Worm (Caenorhabditis elegans) whole organism, early embryonic: ENCODE measurements around the gene elmd-1.

ENCODE experiments used
- B0310.2 ChIP-seq: sonication (generic microtip); optimal IDR thresholded peaks from 2 replicates; lab custom pipeline; 2016; ENCODE audit warnings: mild to moderate bottlenecking, missing genetic modification characterization, missing compliant biosample characterization
- F13C5.2 ChIP-seq: sonication (generic microtip); optimal IDR thresholded peaks from 2 replicates; lab custom pipeline; 2017; ENCODE audit warnings: mild to moderate bottlenecking, missing genetic modification characterization, inconsistent platforms, missing compliant biosample characterization
- aly-1 ChIP-seq: sonication (generic microtip); optimal IDR thresholded peaks from 2 replicates; lab custom pipeline; 2016; ENCODE audit warnings: missing genetic modification characterization, missing compliant biosample characterization
- ama-1 ChIP-seq: fragments of 150-350 bp; optimal IDR thresholded peaks from 2 replicates; lab custom pipeline; 2014
- ceh-13 ChIP-seq: fragments of 200-800 bp; sonication (Bioruptor generic); optimal IDR thresholded peaks from 2 replicates; lab custom pipeline; 2018; ENCODE audit warnings: mild to moderate bottlenecking, missing genetic modification characterization, missing compliant biosample characterization
- ceh-36 ChIP-seq: sonication (generic microtip); optimal IDR thresholded peaks from 2 replicates; lab custom pipeline; 2016; ENCODE audit warnings: missing genetic modification characterization, inconsistent platforms, missing compliant biosample characterization
- ets-7 ChIP-seq: sonication (generic microtip); optimal IDR thresholded peaks from 2 replicates; lab custom pipeline; 2016; ENCODE audit warnings: missing genotype, missing genetic modification characterization, missing compliant biosample characterization
- flt-1 ChIP-seq: fragments of 200-800 bp; sonication (Bioruptor generic); IDR thresholded peaks from 2 replicates; pipeline ENCODE4 v1.3.6; 2022; ENCODE audit warnings: missing genetic modification characterization, missing compliant biosample characterization
- hmbx-1 ChIP-seq: sonication (generic microtip); optimal IDR thresholded peaks from 2 replicates; lab custom pipeline; 2016; ENCODE audit warnings: mild to moderate bottlenecking, missing genetic modification characterization, missing compliant biosample characterization
- hmg-4 ChIP-seq: fragments of 200-800 bp; sonication (Bioruptor generic); optimal IDR thresholded peaks from 2 replicates; lab custom pipeline; 2018; ENCODE audit warnings: mild to moderate bottlenecking, missing genetic modification characterization, missing compliant biosample characterization
- hnd-1 ChIP-seq: sonication (generic microtip); optimal IDR thresholded peaks from 2 replicates; lab custom pipeline; 2016; ENCODE audit warnings: missing genetic modification characterization, missing compliant biosample characterization
- pes-1 ChIP-seq: fragments of 200-800 bp; sonication (Bioruptor generic); IDR thresholded peaks from 2 replicates; pipeline ENCODE4 v1.3.6; 2022; ENCODE audit warnings: missing genetic modification reagents, missing genetic modification characterization, missing compliant biosample characterization
- scrt-1 ChIP-seq: fragments of 200-800 bp; sonication (Bioruptor generic); IDR thresholded peaks from 2 replicates; pipeline ENCODE4 v1.3.6; 2022; ENCODE audit warnings: missing genetic modification characterization, missing compliant biosample characterization
- sea-1 ChIP-seq: fragments of 200-800 bp; sonication (Bioruptor generic); conservative IDR thresholded peaks from 2 replicates; pipeline ENCODE4 v1.3.6; 2022; ENCODE audit warnings: missing genetic modification characterization, missing compliant biosample characterization
- tbx-11 ChIP-seq: fragments of 200-800 bp; sonication (Bioruptor generic); IDR thresholded peaks from 2 replicates; pipeline ENCODE4 v1.3.6; 2022; ENCODE audit warnings: missing genetic modification characterization, missing compliant biosample characterization
- tbx-37 ChIP-seq: fragments of 200-800 bp; sonication (Bioruptor generic); conservative IDR thresholded peaks from 2 replicates; pipeline ENCODE4 v1.3.6; 2022; ENCODE audit warnings: missing genetic modification reagents, missing genetic modification characterization, missing compliant biosample characterization
- tra-4 ChIP-seq: sonication (generic microtip); optimal IDR thresholded peaks from 2 replicates; lab custom pipeline; 2017; ENCODE audit warnings: missing genetic modification characterization, missing compliant biosample characterization

elmd-1 gene

DNA sequence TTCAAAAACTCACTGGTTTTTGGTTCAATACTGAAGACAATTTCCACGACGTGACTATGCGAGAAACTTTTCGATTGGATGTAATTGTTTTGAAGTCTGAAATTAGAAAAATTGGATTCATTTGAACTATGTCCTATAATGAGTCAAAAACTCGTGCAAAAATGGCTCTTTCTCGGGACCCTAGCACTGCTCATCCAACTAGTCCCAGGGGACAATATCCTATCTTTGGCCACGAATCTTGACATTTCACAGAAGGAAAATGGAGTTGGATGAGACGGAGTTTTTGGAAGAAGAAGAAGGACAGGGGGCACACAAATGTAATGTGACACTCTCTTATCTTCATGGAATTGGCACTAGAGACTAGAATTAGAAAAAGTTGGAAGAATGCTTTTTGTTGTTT, 7.9 kb upstream of the elmd-1 start:
- TF ChIP-seq tbx-11 (GFP tag; lab: Robert Waterston, UW) (no peak), tbx-37 (GFP tag; lab: Robert Waterston, UW) (no peak), hmbx-1 (tag; lab: Kevin White, UChicago) (no peak)

DNA sequence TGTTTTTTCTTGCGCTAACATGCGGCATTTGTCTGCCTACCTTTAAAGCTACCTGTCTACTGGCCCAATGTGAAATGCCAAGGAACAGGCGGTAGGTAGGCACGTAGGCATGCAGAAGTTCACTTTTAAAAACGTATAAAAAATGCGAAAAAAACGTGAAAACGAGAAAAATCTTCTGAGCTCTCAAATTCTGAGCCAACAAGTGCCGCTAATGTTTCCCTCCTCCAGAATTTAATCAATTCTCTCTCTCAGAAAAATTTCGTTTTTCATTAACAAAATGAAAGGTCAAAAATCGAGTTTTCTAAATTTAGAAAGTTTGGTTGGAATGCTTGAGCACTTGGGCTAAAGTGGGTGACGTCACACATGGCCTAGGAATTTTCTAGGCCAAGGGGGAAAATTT, 7.3 kb upstream of the elmd-1 start:
- TF ChIP-seq tbx-11 (GFP tag; lab: Robert Waterston, UW) (no peak), ceh-36 (tag; lab: Kevin White, UChicago) (no peak), aly-1 (no peak), scrt-1 (no peak), sea-1 (GFP tag; lab: Robert Waterston, UW) (no peak), ama-1 (lab: Kevin White, UChicago) (no peak), ets-7 (tag; lab: Kevin White, UChicago) (no peak), tbx-37 (GFP tag; lab: Robert Waterston, UW) (no peak), hnd-1 (no peak), hmg-4 (GFP tag; lab: Kevin White, UChicago) (no peak), tra-4 (tag; lab: Kevin White, UChicago) (no peak), B0310.2 (tag; lab: Kevin White, UChicago) (no peak), F13C5.2 (tag; lab: Kevin White, UChicago) (no peak), flt-1 (GFP tag; lab: Robert Waterston, UW) (no peak), hmbx-1 (tag; lab: Kevin White, UChicago) (no peak), pes-1 (no peak), ceh-13 (GFP tag; lab: Kevin White, UChicago) (no peak)

DNA sequence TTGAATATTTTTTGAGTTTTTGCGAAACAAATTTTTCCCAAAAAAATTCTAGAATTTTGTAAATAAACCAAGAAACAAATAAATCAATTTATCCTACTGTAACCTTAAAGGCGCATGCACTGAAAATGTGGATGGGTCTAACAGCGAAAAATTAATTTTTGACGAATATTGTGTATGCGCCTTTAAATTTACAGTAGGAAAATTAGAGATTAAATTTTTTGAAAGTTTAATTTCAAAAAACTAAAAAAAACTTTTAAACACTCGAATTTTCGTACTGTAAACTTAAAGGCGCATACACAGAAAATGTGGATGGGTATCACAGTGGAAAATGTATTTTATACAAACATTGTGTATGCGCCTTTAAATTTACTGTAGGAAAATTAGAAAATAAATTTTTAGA, 425 bp downstream of the elmd-1 start:
- TF ChIP-seq tbx-11 (GFP tag; lab: Robert Waterston, UW) = no peak
- no peak for TF ChIP-seq tra-4 (tag; lab: Kevin White, UChicago)
- no peak for TF ChIP-seq hmbx-1 (tag; lab: Kevin White, UChicago)
- TF ChIP-seq tbx-37 (GFP tag; lab: Robert Waterston, UW) = no peak
- TF ChIP-seq F13C5.2 (tag; lab: Kevin White, UChicago) = no peak
- TF ChIP-seq sea-1 (GFP tag; lab: Robert Waterston, UW) = no peak
- TF ChIP-seq ceh-36 (tag; lab: Kevin White, UChicago) = no peak
- no peak for TF ChIP-seq ama-1 (lab: Kevin White, UChicago)

DNA sequence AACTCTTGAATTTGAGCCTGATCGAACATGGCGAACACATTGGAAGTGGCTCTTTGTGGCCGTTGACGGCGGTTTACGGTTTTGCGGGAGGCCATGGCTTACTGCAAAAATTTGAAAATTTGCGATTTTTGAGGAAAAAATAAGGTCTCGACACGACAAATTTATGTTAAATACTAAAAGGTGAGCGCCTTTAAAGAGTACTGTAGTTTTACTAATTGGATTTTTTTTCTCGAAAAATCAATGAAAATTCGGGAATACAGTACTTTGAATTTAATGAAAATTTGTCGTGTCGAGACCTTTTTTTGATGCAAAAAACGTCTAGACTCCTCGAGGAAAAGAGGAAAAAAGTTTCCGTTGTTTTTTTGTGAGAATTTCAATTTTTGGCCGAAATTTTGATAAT, 4.0 kb downstream of the elmd-1 start, which contains the start of gene mlc-4:
Gene mlc-4, minus strand, starts transcription at position 101 of the 400 bp plus-strand sequence.
- no peak for TF ChIP-seq tbx-37 (GFP tag; lab: Robert Waterston, UW)
- no peak for TF ChIP-seq ets-7 (tag; lab: Kevin White, UChicago)
- no peak for TF ChIP-seq B0310.2 (tag; lab: Kevin White, UChicago)
- TF ChIP-seq hnd-1 = no peak

DNA sequence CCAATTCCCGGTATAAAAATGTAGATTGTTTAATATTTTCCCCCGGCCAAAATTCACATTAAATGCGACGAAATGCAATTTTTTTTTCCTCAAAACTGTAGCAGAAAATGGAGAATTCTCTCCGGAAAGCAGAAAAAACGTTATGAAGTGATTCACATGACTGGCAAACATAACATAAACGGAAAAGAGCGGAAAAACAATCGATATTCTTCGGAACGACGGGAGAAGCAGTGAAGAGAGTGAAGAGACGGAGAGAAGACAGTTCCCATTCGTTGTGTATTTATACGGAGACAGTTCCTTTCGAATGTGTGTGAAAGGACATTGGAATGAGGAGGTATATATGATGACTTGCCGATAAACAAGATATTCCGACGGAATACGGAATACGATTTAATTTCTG, 5.4 kb downstream of the elmd-1 start:
- TF ChIP-seq hnd-1 = no peak
- TF ChIP-seq hmbx-1 (tag; lab: Kevin White, UChicago) = no peak
- no peak for TF ChIP-seq ama-1 (lab: Kevin White, UChicago)

DNA sequence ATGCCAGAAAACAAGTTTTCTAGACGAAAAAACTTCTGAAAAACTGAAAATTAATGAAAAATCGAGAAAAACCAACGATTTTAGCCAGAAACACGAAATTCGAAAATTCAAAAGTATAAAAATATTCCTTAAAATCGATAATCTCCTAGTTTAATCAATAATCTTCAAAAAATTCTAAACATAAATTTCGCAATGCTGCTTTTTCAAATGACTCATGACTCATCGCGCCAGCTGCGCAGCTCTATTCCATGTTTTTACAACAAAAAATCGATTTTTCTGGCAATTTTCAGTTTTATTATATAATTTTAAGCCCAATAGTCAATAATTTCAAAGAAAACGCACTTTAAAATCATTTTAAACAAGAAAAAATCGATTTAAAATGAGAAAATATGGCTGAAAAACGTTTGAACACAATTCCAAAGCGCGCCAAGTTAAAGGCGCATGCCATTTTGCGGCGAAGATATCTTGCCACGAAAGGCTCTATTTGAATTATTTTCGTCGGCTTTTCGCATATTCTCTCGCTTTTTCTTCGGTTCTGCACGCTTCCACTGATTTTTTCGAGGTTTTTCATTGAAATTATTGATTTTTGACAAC, 6.3 kb downstream of the elmd-1 start, which contains the start of gene cri-3:
Gene cri-3, plus strand, starts transcription at position 482 of the 594 bp plus-strand sequence.
- no peak for TF ChIP-seq ama-1 (lab: Kevin White, UChicago)
- TF ChIP-seq hmg-4 (GFP tag; lab: Kevin White, UChicago) = no peak
- TF ChIP-seq tbx-11 (GFP tag; lab: Robert Waterston, UW) = no peak
- no peak for TF ChIP-seq ceh-36 (tag; lab: Kevin White, UChicago)
- no peak for TF ChIP-seq F13C5.2 (tag; lab: Kevin White, UChicago)
- TF ChIP-seq pes-1 = no peak
- no peak for TF ChIP-seq aly-1
- no peak for TF ChIP-seq B0310.2 (tag; lab: Kevin White, UChicago)
- no peak for TF ChIP-seq sea-1 (GFP tag; lab: Robert Waterston, UW)
- no peak for TF ChIP-seq ceh-13 (GFP tag; lab: Kevin White, UChicago)
- no peak for TF ChIP-seq flt-1 (GFP tag; lab: Robert Waterston, UW)
- TF ChIP-seq scrt-1 = no peak
- TF ChIP-seq ets-7 (tag; lab: Kevin White, UChicago) = no peak
- no peak for TF ChIP-seq tra-4 (tag; lab: Kevin White, UChicago)
- TF ChIP-seq hmbx-1 (tag; lab: Kevin White, UChicago) = no peak
- TF ChIP-seq hnd-1 = no peak
- no peak for TF ChIP-seq tbx-37 (GFP tag; lab: Robert Waterston, UW)

DNA sequence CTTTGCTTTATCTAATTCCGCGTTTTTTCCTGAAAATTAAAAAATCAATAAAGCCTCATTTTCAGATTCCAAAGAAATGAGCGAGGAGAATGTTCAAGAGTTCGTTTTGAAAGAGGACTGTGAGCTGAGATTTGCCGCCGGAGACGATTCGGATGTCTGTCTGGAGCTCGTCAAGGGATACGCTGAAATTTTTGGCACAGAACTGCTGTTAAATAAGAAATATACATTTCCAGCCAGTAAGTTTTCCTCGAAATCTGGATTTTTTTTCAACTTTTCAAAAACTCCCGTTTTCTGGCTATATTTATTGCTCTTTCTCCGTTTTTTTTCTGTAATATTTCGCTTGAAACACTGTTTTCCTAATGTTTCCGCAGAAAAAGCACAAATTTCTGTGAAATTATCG, 8.0 kb downstream of the elmd-1 start, which contains the start of gene clpf-1:
Gene clpf-1, plus strand, starts transcription at position 66 of the 400 bp plus-strand sequence.
- TF ChIP-seq tra-4 (tag; lab: Kevin White, UChicago) (no peak), tbx-37 (GFP tag; lab: Robert Waterston, UW) (no peak), F13C5.2 (tag; lab: Kevin White, UChicago) (no peak), scrt-1 (no peak), ets-7 (tag; lab: Kevin White, UChicago) (no peak), aly-1 (no peak), ceh-13 (GFP tag; lab: Kevin White, UChicago) (no peak), tbx-11 (GFP tag; lab: Robert Waterston, UW) (no peak), hmbx-1 (tag; lab: Kevin White, UChicago) (no peak), sea-1 (GFP tag; lab: Robert Waterston, UW) (no peak), pes-1 (no peak), ceh-36 (tag; lab: Kevin White, UChicago) (no peak), hmg-4 (GFP tag; lab: Kevin White, UChicago) (no peak), flt-1 (GFP tag; lab: Robert Waterston, UW) (no peak), B0310.2 (tag; lab: Kevin White, UChicago) (no peak), ama-1 (lab: Kevin White, UChicago) (no peak), hnd-1 (no peak)
